Worm (Caenorhabditis elegans) whole organism, L2 larva: Measurements from ENCODE around the gene wnk-1.

Source experiments
- ZK546.5 ChIP-seq: sonication (generic microtip); optimal IDR thresholded peaks from 2 replicates; lab custom pipeline; 2017; ENCODE audit warnings: missing biosample characterization, missing genetic modification characterization
- aly-2 ChIP-seq: fragments of 150-350 bp; optimal IDR thresholded peaks from 2 replicates; lab custom pipeline; 2014; ENCODE audit warnings: missing biosample characterization, missing genetic modification characterization
- ama-1 ChIP-seq: fragments of 150-350 bp; optimal IDR thresholded peaks from 2 replicates; lab custom pipeline; 2018; ENCODE audit warnings: inconsistent platforms
- blmp-1 ChIP-seq: sonication (generic microtip); optimal IDR thresholded peaks from 2 replicates; lab custom pipeline; 2017; ENCODE audit warnings: missing genetic modification characterization, mild to moderate bottlenecking, missing compliant biosample characterization, antibody characterized with exemption, moderate library complexity; ENCODE audit not compliant: insufficient read depth
- mdl-1 ChIP-seq, 2 experiments: fragments of 150-350 bp in 1 of 2; sonication (generic microtip) in 1 of 2; optimal IDR thresholded peaks; 2 replicates each; lab custom pipeline; 2017; ENCODE audit warnings: missing biosample characterization in 2 of 2, missing genetic modification characterization in 2 of 2
- nhr-11 ChIP-seq: fragments of 150-350 bp; optimal IDR thresholded peaks from 2 replicates; lab custom pipeline; 2014; ENCODE audit warnings: missing biosample characterization, missing genetic modification characterization
- nhr-77 ChIP-seq: fragments of 150-350 bp; optimal IDR thresholded peaks from 2 replicates; lab custom pipeline; 2014; ENCODE audit warnings: missing biosample characterization, missing genetic modification characterization
- peb-1 ChIP-seq: fragments of 150-350 bp; optimal IDR thresholded peaks from 2 replicates; lab custom pipeline; 2014; ENCODE audit warnings: missing biosample characterization, missing genetic modification characterization
- snpc-4 ChIP-seq: fragments of 150-350 bp; optimal IDR thresholded peaks from 2 replicates; lab custom pipeline; 2014; ENCODE audit warnings: missing biosample characterization, missing genetic modification characterization
- unc-39 ChIP-seq: fragments of 150-350 bp; optimal IDR thresholded peaks from 2 replicates; lab custom pipeline; 2014; ENCODE audit warnings: missing biosample characterization, missing genetic modification characterization

DNA sequence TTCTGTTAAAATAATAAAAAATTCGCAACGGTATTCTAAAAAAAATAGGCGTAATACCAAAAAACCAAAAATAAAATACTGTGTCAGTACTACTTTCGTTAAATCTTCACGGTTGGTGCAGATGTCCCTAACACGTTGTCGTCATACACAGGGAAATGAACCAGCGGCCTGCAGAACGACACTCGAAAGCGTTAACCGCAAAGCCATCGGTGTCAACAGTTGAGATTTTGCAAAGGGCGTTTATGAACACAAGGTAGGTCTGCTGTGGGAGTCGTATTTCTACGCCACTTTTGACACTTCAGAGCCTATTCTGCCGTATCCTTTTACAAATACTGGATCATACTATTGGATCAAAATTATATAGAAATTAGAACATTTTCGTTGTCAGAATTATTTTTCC, 8.7 kb upstream of the wnk-1 start:
- TF ChIP-seq blmp-1 (no peak), ZK546.5 (no peak), ama-1 (lab: Kevin White, UChicago) (no peak), snpc-4 (tag; lab: Kevin White, UChicago) (no peak), nhr-11 (tag; lab: Kevin White, UChicago) (no peak), unc-39 (tag; lab: Kevin White, UChicago) (no peak), nhr-77 (tag; lab: Kevin White, UChicago) (peak; percentile 15), mdl-1 (tag; optimal IDR thresholded peaks at IDR 0.05; lab: Kevin White, UChicago) (no peak), peb-1 (tag; lab: Kevin White, UChicago) (no peak), aly-2 (tag; lab: Kevin White, UChicago) (no peak)
